Worm (Caenorhabditis elegans) whole organism, early embryonic: Measurements from ENCODE around the gene twk-40.

Experiments used
- B0310.2 ChIP-seq: sonication (generic microtip); optimal IDR thresholded peaks from 2 replicates; lab custom pipeline; 2016; ENCODE audit warnings: mild to moderate bottlenecking, missing genetic modification characterization, missing compliant biosample characterization
- F13C5.2 ChIP-seq: sonication (generic microtip); optimal IDR thresholded peaks from 2 replicates; lab custom pipeline; 2017; ENCODE audit warnings: mild to moderate bottlenecking, missing genetic modification characterization, inconsistent platforms, missing compliant biosample characterization
- aly-1 ChIP-seq: sonication (generic microtip); optimal IDR thresholded peaks from 2 replicates; lab custom pipeline; 2016; ENCODE audit warnings: missing genetic modification characterization, missing compliant biosample characterization
- ama-1 ChIP-seq: fragments of 150-350 bp; optimal IDR thresholded peaks from 2 replicates; lab custom pipeline; 2014
- ceh-13 ChIP-seq: fragments of 200-800 bp; sonication (Bioruptor generic); optimal IDR thresholded peaks from 2 replicates; lab custom pipeline; 2018; ENCODE audit warnings: mild to moderate bottlenecking, missing genetic modification characterization, missing compliant biosample characterization
- ceh-36 ChIP-seq: sonication (generic microtip); optimal IDR thresholded peaks from 2 replicates; lab custom pipeline; 2016; ENCODE audit warnings: missing genetic modification characterization, inconsistent platforms, missing compliant biosample characterization
- ets-7 ChIP-seq: sonication (generic microtip); optimal IDR thresholded peaks from 2 replicates; lab custom pipeline; 2016; ENCODE audit warnings: missing genotype, missing genetic modification characterization, missing compliant biosample characterization
- flt-1 ChIP-seq: fragments of 200-800 bp; sonication (Bioruptor generic); IDR thresholded peaks from 2 replicates; pipeline ENCODE4 v1.3.6; 2022; ENCODE audit warnings: missing genetic modification characterization, missing compliant biosample characterization
- hmbx-1 ChIP-seq: sonication (generic microtip); optimal IDR thresholded peaks from 2 replicates; lab custom pipeline; 2016; ENCODE audit warnings: mild to moderate bottlenecking, missing genetic modification characterization, missing compliant biosample characterization
- hmg-4 ChIP-seq: fragments of 200-800 bp; sonication (Bioruptor generic); optimal IDR thresholded peaks from 2 replicates; lab custom pipeline; 2018; ENCODE audit warnings: mild to moderate bottlenecking, missing genetic modification characterization, missing compliant biosample characterization
- hnd-1 ChIP-seq: sonication (generic microtip); optimal IDR thresholded peaks from 2 replicates; lab custom pipeline; 2016; ENCODE audit warnings: missing genetic modification characterization, missing compliant biosample characterization
- pes-1 ChIP-seq: fragments of 200-800 bp; sonication (Bioruptor generic); IDR thresholded peaks from 2 replicates; pipeline ENCODE4 v1.3.6; 2022; ENCODE audit warnings: missing genetic modification reagents, missing genetic modification characterization, missing compliant biosample characterization
- scrt-1 ChIP-seq: fragments of 200-800 bp; sonication (Bioruptor generic); IDR thresholded peaks from 2 replicates; pipeline ENCODE4 v1.3.6; 2022; ENCODE audit warnings: missing genetic modification characterization, missing compliant biosample characterization
- sea-1 ChIP-seq: fragments of 200-800 bp; sonication (Bioruptor generic); conservative IDR thresholded peaks from 2 replicates; pipeline ENCODE4 v1.3.6; 2022; ENCODE audit warnings: missing genetic modification characterization, missing compliant biosample characterization
- tbx-11 ChIP-seq: fragments of 200-800 bp; sonication (Bioruptor generic); IDR thresholded peaks from 2 replicates; pipeline ENCODE4 v1.3.6; 2022; ENCODE audit warnings: missing genetic modification characterization, missing compliant biosample characterization
- tbx-37 ChIP-seq: fragments of 200-800 bp; sonication (Bioruptor generic); conservative IDR thresholded peaks from 2 replicates; pipeline ENCODE4 v1.3.6; 2022; ENCODE audit warnings: missing genetic modification reagents, missing genetic modification characterization, missing compliant biosample characterization
- tra-4 ChIP-seq: sonication (generic microtip); optimal IDR thresholded peaks from 2 replicates; lab custom pipeline; 2017; ENCODE audit warnings: missing genetic modification characterization, missing compliant biosample characterization

Gene twk-40

ce11 chrIII:13462138-13462634 lies 30.1 kb downstream of the twk-40 start, which contains the start of the genes abcf-2 and T27E9.2:
Gene abcf-2, minus strand, starts transcription at chrIII:13462238.
Gene T27E9.2, minus strand, starts transcription at chrIII:13462584.
- TF ChIP-seq tra-4 (tag; lab: Kevin White, UChicago), result no peak
- no peak for TF ChIP-seq aly-1
- no peak for TF ChIP-seq sea-1 (GFP tag; lab: Robert Waterston, UW)
- TF ChIP-seq ceh-13 (GFP tag; lab: Kevin White, UChicago), result no peak
- TF ChIP-seq hnd-1 (tag; lab: Kevin White, UChicago), result no peak
- no peak for TF ChIP-seq hmg-4 (GFP tag; lab: Kevin White, UChicago)
- TF ChIP-seq tbx-11 (GFP tag; lab: Robert Waterston, UW), result no peak
- TF ChIP-seq ets-7, result no peak
- TF ChIP-seq hmbx-1 (tag; lab: Kevin White, UChicago), result no peak
- TF ChIP-seq tbx-37, result no peak
- no peak for TF ChIP-seq ceh-36
- no peak for TF ChIP-seq scrt-1 (GFP tag; lab: Robert Waterston, UW)
- TF ChIP-seq ama-1 (lab: Kevin White, UChicago), result no peak
- TF ChIP-seq flt-1 (GFP tag; lab: Robert Waterston, UW), result no peak

ce11 chrIII:13461535-13461934 lies 30.7 kb downstream of the twk-40 start:
- TF ChIP-seq ceh-36 (no peak), tbx-37 (no peak), ets-7 (no peak), aly-1 (no peak), ama-1 (lab: Kevin White, UChicago) (no peak), flt-1 (GFP tag; lab: Robert Waterston, UW) (no peak), F13C5.2 (no peak), hmbx-1 (tag; lab: Kevin White, UChicago) (no peak), hmg-4 (GFP tag; lab: Kevin White, UChicago) (no peak), ceh-13 (GFP tag; lab: Kevin White, UChicago) (no peak)

ce11 chrIII:13458978-13459596 lies 33.2 kb downstream of the twk-40 start, which contains the start of gene tag-164:
Gene tag-164, plus strand, starts transcription at chrIII:13459546.
- no peak for TF ChIP-seq ceh-13 (GFP tag; lab: Kevin White, UChicago)
- no peak for TF ChIP-seq scrt-1 (GFP tag; lab: Robert Waterston, UW)
- TF ChIP-seq hnd-1 (tag; lab: Kevin White, UChicago), result no peak
- no peak for TF ChIP-seq pes-1 (GFP tag; lab: Robert Waterston, UW)
- TF ChIP-seq F13C5.2, result no peak
- no peak for TF ChIP-seq ama-1 (lab: Kevin White, UChicago)

- no peak for TF ChIP-seq flt-1 (GFP tag; lab: Robert Waterston, UW)
- TF ChIP-seq ama-1 (lab: Kevin White, UChicago), result no peak
- no peak for TF ChIP-seq tbx-11 (GFP tag; lab: Robert Waterston, UW)
- no peak for TF ChIP-seq F13C5.2
- no peak for TF ChIP-seq ceh-36
- no peak for TF ChIP-seq scrt-1 (GFP tag; lab: Robert Waterston, UW)
- no peak for TF ChIP-seq hmg-4 (GFP tag; lab: Kevin White, UChicago)
- TF ChIP-seq tbx-37, result no peak
- TF ChIP-seq tra-4 (tag; lab: Kevin White, UChicago), result no peak
Measured at ce11 chrIII:13457305-13457704, 35.0 kb downstream of the twk-40 start.

ce11 chrIII:13455816-13456215 lies 36.5 kb downstream of the twk-40 start:
- TF ChIP-seq sea-1 (GFP tag; lab: Robert Waterston, UW) (no peak), flt-1 (GFP tag; lab: Robert Waterston, UW) (no peak), ets-7 (no peak), ama-1 (lab: Kevin White, UChicago) (no peak), ceh-36 (no peak), ceh-13 (GFP tag; lab: Kevin White, UChicago) (no peak), tbx-11 (GFP tag; lab: Robert Waterston, UW) (no peak), aly-1 (no peak), F13C5.2 (no peak), pes-1 (GFP tag; lab: Robert Waterston, UW) (no peak), B0310.2 (tag; lab: Kevin White, UChicago) (no peak), hnd-1 (tag; lab: Kevin White, UChicago) (no peak), tra-4 (tag; lab: Kevin White, UChicago) (no peak), hmbx-1 (tag; lab: Kevin White, UChicago) (no peak), hmg-4 (GFP tag; lab: Kevin White, UChicago) (no peak), scrt-1 (GFP tag; lab: Robert Waterston, UW) (no peak)

- TF ChIP-seq tra-4 (tag; lab: Kevin White, UChicago) (no peak), sea-1 (GFP tag; lab: Robert Waterston, UW) (no peak), B0310.2 (tag; lab: Kevin White, UChicago) (no peak), hmbx-1 (tag; lab: Kevin White, UChicago) (no peak)
Measured at ce11 chrIII:13455207-13455606, 37.1 kb downstream of the twk-40 start, which contains the start of gene cua-1. Gene cua-1, minus strand, starts transcription at chrIII:13455307.

ce11 chrIII:13452824-13453223 lies 39.5 kb downstream of the twk-40 start:
- TF ChIP-seq B0310.2 (tag; lab: Kevin White, UChicago) (no peak), pes-1 (GFP tag; lab: Robert Waterston, UW) (no peak), sea-1 (GFP tag; lab: Robert Waterston, UW) (no peak), hmbx-1 (tag; lab: Kevin White, UChicago) (no peak), ets-7 (no peak), scrt-1 (GFP tag; lab: Robert Waterston, UW) (no peak), ceh-36 (no peak), F13C5.2 (no peak), ceh-13 (GFP tag; lab: Kevin White, UChicago) (no peak), tbx-37 (no peak), flt-1 (GFP tag; lab: Robert Waterston, UW) (no peak), aly-1 (no peak), ama-1 (lab: Kevin White, UChicago) (no peak), tbx-11 (GFP tag; lab: Robert Waterston, UW) (no peak), tra-4 (tag; lab: Kevin White, UChicago) (no peak)
